Worm (Caenorhabditis elegans) whole organism, L3 larva: ENCODE data around the gene F46B6.6.

Source experiments
- ama-1 ChIP-seq: fragments of 150-350 bp; optimal IDR thresholded peaks from 2 replicates; lab custom pipeline; 2018
- elt-1 ChIP-seq: fragments of 150-350 bp; optimal IDR thresholded peaks from 2 replicates; lab custom pipeline; 2014; ENCODE audit warnings: missing biosample characterization, missing genetic modification characterization
- fkh-10 ChIP-seq: sonication (generic microtip); optimal IDR thresholded peaks from 2 replicates; lab custom pipeline; 2017; ENCODE audit warnings: missing biosample characterization, missing genetic modification reagents, missing genetic modification characterization
- mdl-1 ChIP-seq: fragments of 150-350 bp; optimal IDR thresholded peaks from 2 replicates; lab custom pipeline; 2014; ENCODE audit warnings: missing biosample characterization, missing genetic modification characterization
- nhr-11 ChIP-seq: fragments of 150-350 bp; optimal IDR thresholded peaks from 2 replicates; lab custom pipeline; 2014; ENCODE audit warnings: missing biosample characterization, missing genetic modification characterization
- nhr-25 ChIP-seq: sonication (generic microtip); optimal IDR thresholded peaks from 2 replicates; lab custom pipeline; 2017; ENCODE audit warnings: missing biosample characterization, missing genetic modification characterization
- nhr-28 ChIP-seq: fragments of 150-350 bp; optimal IDR thresholded peaks from 2 replicates; lab custom pipeline; 2014; ENCODE audit warnings: missing biosample characterization, missing genetic modification characterization
- pqm-1 ChIP-seq: fragments of 150-350 bp; optimal IDR thresholded peaks from 2 replicates; lab custom pipeline; 2017; ENCODE audit warnings: missing biosample characterization, missing genetic modification characterization, inconsistent platforms
- tbx-2 ChIP-seq: sonication (generic microtip); optimal IDR thresholded peaks from 2 replicates; lab custom pipeline; 2016; ENCODE audit warnings: mild to moderate bottlenecking, missing genetic modification characterization, missing compliant biosample characterization
- zag-1 ChIP-seq: fragments of 150-350 bp; optimal IDR thresholded peaks from 2 replicates; lab custom pipeline; 2014; ENCODE audit warnings: missing biosample characterization, missing genetic modification characterization
- ztf-11 ChIP-seq: fragments of 150-350 bp; optimal IDR thresholded peaks from 2 replicates; lab custom pipeline; 2014; ENCODE audit warnings: missing biosample characterization, missing genetic modification characterization

- TF ChIP-seq pqm-1 (peak; percentile 47), elt-1 (tag; lab: Kevin White, UChicago) (no peak), tbx-2 (tag; lab: Kevin White, UChicago) (no peak), fkh-10 (GFP tag; lab: Kevin White, UChicago) (no peak), nhr-28 (no peak), zag-1 (tag; lab: Kevin White, UChicago) (no peak), nhr-25 (tag; lab: Kevin White, UChicago) (no peak), ama-1 (lab: Kevin White, UChicago) (no peak), mdl-1 (no peak), nhr-11 (tag; lab: Kevin White, UChicago) (no peak), ztf-11 (tag; lab: Kevin White, UChicago) (no peak)
These were observed 48.5 kb downstream of the F46B6.6 start for ce11 chrV:9738077-9738705.
